Fruit fly (Drosophila melanogaster): ENCODE measurements around the gene CG14316.

CG14316 gene

DNA sequence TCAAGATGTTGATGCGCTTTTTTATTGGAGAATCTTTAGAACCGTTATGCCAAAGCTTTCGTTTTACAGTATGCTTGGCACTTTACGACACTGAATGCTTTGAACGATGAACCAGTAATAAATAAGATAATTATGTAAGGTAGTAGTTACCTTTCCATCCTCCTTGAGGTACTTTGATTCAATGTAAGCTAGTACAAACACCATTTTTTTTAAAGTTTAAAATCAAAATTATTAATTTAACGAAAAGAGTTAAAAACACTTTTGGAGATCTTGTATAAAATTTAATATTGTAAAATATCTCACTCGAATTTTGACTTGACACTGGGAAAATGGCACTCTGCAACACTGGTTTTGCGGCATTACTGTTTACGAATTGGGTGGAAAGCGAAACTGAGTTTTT lies 33.5 kb downstream of the CG14316 start, which contains the start of the genes Arp5 and CG7208 (continued):
- TF ChIP-seq CG6854 (GFP tag; optimal IDR thresholded peaks at IDR 0.05) (no peak), spab (GFP tag; optimal IDR thresholded peaks at IDR 0.05) (no peak), cyc (GFP tag; optimal IDR thresholded peaks at IDR 0.05) (peak; percentile 68), Eip93F (GFP tag; optimal IDR thresholded peaks at IDR 0.05) (no peak), Gug (GFP tag; IDR thresholded peaks at IDR 0.05) (peak; percentile 42; the same call in 1 of the 2 replicates), Smox (GFP tag; optimal IDR thresholded peaks at IDR 0.05) (no peak), CG6163 (GFP tag; IDR thresholded peaks at IDR 0.05) (no peak), CG32006 (GFP tag; optimal IDR thresholded peaks at IDR 0.05) (no peak), CG16779 (tag; optimal IDR thresholded peaks at IDR 0.05) (no peak), achi (GFP tag; optimal IDR thresholded peaks at IDR 0.05) (peak; percentile 79), CG6792 (GFP tag; optimal IDR thresholded peaks at IDR 0.05) (no peak), Sox14 (GFP tag; optimal IDR thresholded peaks at IDR 0.05) (peak; percentile 69), svp (GFP tag) (no peak), CG9139 (GFP tag; optimal IDR thresholded peaks at IDR 0.05) (no peak), Eip78C (GFP tag) (peak; percentile 91), CG1621 (tag; optimal IDR thresholded peaks at IDR 0.05) (no peak), fd59A (GFP tag; optimal IDR thresholded peaks at IDR 0.05) (no peak), CG4318 (GFP tag; optimal IDR thresholded peaks at IDR 0.05) (peak; percentile 34), fkh (GFP tag; optimal IDR thresholded peaks at IDR 0.05) (no peak), CG31627 (GFP tag; optimal IDR thresholded peaks at IDR 0.05) (peak; percentile 71), dsx (GFP tag; optimal IDR thresholded peaks at IDR 0.05; ENCODE audit: poor library complexity, severe bottlenecking) (no peak), ss (GFP tag; optimal IDR thresholded peaks at IDR 0.05) (no peak), Lpt (GFP tag; optimal IDR thresholded peaks at IDR 0.05) (no peak), CG6276 (GFP tag; optimal IDR thresholded peaks at IDR 0.05) (no peak), CG7368 (GFP tag; optimal IDR thresholded peaks at IDR 0.05) (no peak), Blimp-1 (GFP tag; optimal IDR thresholded peaks at IDR 0.05) (peak; percentile 51), topi (GFP tag; optimal IDR thresholded peaks at IDR 0.05) (peak; percentile 73), CG11902 (GFP tag; optimal IDR thresholded peaks at IDR 0.05) (peak; percentile 14), pdm3 (GFP tag; optimal IDR thresholded peaks at IDR 0.05) (peak; percentile 76), Ets21C (GFP tag; optimal IDR thresholded peaks at IDR 0.05) (peak; percentile 50), OdsH (GFP tag; optimal IDR thresholded peaks at IDR 0.05) (no peak), CG34406 (GFP tag; optimal IDR thresholded peaks at IDR 0.05) (no peak), lz (GFP tag; optimal IDR thresholded peaks at IDR 0.05) (peak; percentile 62), CG6808 (GFP tag; optimal IDR thresholded peaks at IDR 0.05) (no peak), Hr39 (GFP tag; optimal IDR thresholded peaks at IDR 0.05) (peak; percentile 68), vri (GFP tag; optimal IDR thresholded peaks at IDR 0.05) (no peak)

DNA sequence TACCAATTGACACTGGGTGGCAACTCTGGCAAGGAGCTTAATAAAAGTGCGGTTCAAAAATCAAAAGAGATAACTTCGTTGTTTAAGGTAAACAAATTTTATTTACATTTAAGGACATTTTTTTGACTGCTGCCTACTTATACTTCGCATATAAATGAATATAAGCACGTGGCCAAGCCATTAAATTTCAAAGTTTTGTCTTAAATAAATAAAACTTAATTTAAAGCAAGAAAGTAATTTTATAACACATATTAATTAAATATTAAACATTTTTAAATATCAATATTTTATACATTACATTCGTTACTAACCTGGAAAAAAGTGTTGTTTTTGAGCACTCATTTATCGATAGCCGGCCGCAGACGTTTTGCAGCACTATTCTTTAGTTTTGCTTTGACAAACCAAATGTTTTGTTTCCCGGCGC lies 36.8 kb downstream of the CG14316 start, which contains the start of the genes CG12321 and MED17:
TSS of gene CG12321 (minus strand) at position 6 of the 424 bp plus-strand sequence.
TSS of gene MED17 (plus strand) at position 371 of the 424 bp plus-strand sequence.
- TF ChIP-seq topi (GFP tag; optimal IDR thresholded peaks at IDR 0.05): peak; percentile 77
- peak; percentile 78 for TF ChIP-seq CG10669 (GFP tag; optimal IDR thresholded peaks at IDR 0.05)
- peak; percentile 77 for TF ChIP-seq CG6163 (GFP tag; IDR thresholded peaks at IDR 0.05)
- peak; percentile 88 for TF ChIP-seq achi (GFP tag; optimal IDR thresholded peaks at IDR 0.05)
- peak; percentile 37 for TF ChIP-seq CG6854 (GFP tag; optimal IDR thresholded peaks at IDR 0.05)
- no peak for TF ChIP-seq Eip93F (GFP tag; optimal IDR thresholded peaks at IDR 0.05)
- peak; percentile 85 for TF ChIP-seq eg (GFP tag; IDR thresholded peaks at IDR 0.05)
- peak; percentile 82 for TF ChIP-seq CG8632 (GFP tag; optimal IDR thresholded peaks at IDR 0.05)
- peak; percentile 92 for TF ChIP-seq OdsH (GFP tag; optimal IDR thresholded peaks at IDR 0.05)
- peak; percentile 87 for TF ChIP-seq CG34406 (GFP tag; optimal IDR thresholded peaks at IDR 0.05)
- TF ChIP-seq Sox102F (GFP tag; optimal IDR thresholded peaks at IDR 0.05): no peak
- peak; percentile 80 for TF ChIP-seq Ets96B (tag; optimal IDR thresholded peaks at IDR 0.05)
- TF ChIP-seq Hr39 (GFP tag; optimal IDR thresholded peaks at IDR 0.05): peak; percentile 78
- peak; percentile 80 for TF ChIP-seq cyc (GFP tag; optimal IDR thresholded peaks at IDR 0.05)
- TF ChIP-seq acj6 (GFP tag; optimal IDR thresholded peaks at IDR 0.05): peak; percentile 93
- TF ChIP-seq CG8119 (GFP tag; IDR thresholded peaks at IDR 0.05): peak; percentile 72; the same call in 2 of the 3 replicates
- peak; percentile 77 for TF ChIP-seq Blimp-1 (GFP tag; optimal IDR thresholded peaks at IDR 0.05)
- TF ChIP-seq CG4318 (GFP tag; optimal IDR thresholded peaks at IDR 0.05): peak; percentile 88
- no peak for TF ChIP-seq vri (GFP tag; optimal IDR thresholded peaks at IDR 0.05)
- TF ChIP-seq fkh (GFP tag; optimal IDR thresholded peaks at IDR 0.05): no peak
- peak; percentile 86 for TF ChIP-seq Sox15 (GFP tag; optimal IDR thresholded peaks at IDR 0.05)
- TF ChIP-seq svp (GFP tag): no peak
- peak; percentile 81 for TF ChIP-seq Sox14 (GFP tag; optimal IDR thresholded peaks at IDR 0.05)
- peak; percentile 80 for TF ChIP-seq pdm3 (GFP tag; optimal IDR thresholded peaks at IDR 0.05)
- peak; percentile 90 for TF ChIP-seq CG10631 (GFP tag; optimal IDR thresholded peaks at IDR 0.05)
- TF ChIP-seq Hr38 (GFP tag; optimal IDR thresholded peaks at IDR 0.05): no peak
- TF ChIP-seq spab (GFP tag; optimal IDR thresholded peaks at IDR 0.05): no peak
- peak; percentile 79 for TF ChIP-seq Hr4 (GFP tag; optimal IDR thresholded peaks at IDR 0.05)
- TF ChIP-seq lz (GFP tag; optimal IDR thresholded peaks at IDR 0.05): peak; percentile 72
- no peak for TF ChIP-seq CG16779 (tag; optimal IDR thresholded peaks at IDR 0.05)
- TF ChIP-seq CG6792 (GFP tag; optimal IDR thresholded peaks at IDR 0.05): peak; percentile 64
- peak; percentile 82 for TF ChIP-seq CG15336 (GFP tag; IDR thresholded peaks at IDR 0.05)
- peak; percentile 72 for TF ChIP-seq fd59A (GFP tag; optimal IDR thresholded peaks at IDR 0.05)
- TF ChIP-seq Gug (GFP tag; IDR thresholded peaks at IDR 0.05): peak; percentile 79
